Worm (Caenorhabditis elegans) whole organism, L3 larva: ENCODE measurements around the gene F21C10.9.

Experiments used
- R02D3.7 ChIP-seq: fragments of 150-350 bp; optimal IDR thresholded peaks from 2 replicates; lab custom pipeline; 2014; ENCODE audit warnings: missing biosample characterization, missing genetic modification characterization
- ama-1 ChIP-seq: fragments of 150-350 bp; optimal IDR thresholded peaks from 2 replicates; lab custom pipeline; 2018
- ceh-16 ChIP-seq: sonication (generic microtip); optimal IDR thresholded peaks from 2 replicates; lab custom pipeline; 2017; ENCODE audit warnings: missing biosample characterization, missing genetic modification characterization
- daf-12 ChIP-seq: fragments of 150-350 bp; optimal IDR thresholded peaks from 2 replicates; lab custom pipeline; 2014; ENCODE audit warnings: missing biosample characterization, missing genetic modification reagents, missing genetic modification characterization
- egl-5 ChIP-seq: fragments of 150-350 bp; optimal IDR thresholded peaks from 2 replicates; lab custom pipeline; 2017; ENCODE audit warnings: missing biosample characterization, missing genetic modification reagents, missing genetic modification characterization, inconsistent platforms
- fkh-10 ChIP-seq: sonication (generic microtip); optimal IDR thresholded peaks from 2 replicates; lab custom pipeline; 2017; ENCODE audit warnings: missing biosample characterization, missing genetic modification reagents, missing genetic modification characterization
- lsy-12 ChIP-seq: sonication (generic microtip); optimal IDR thresholded peaks from 2 replicates; lab custom pipeline; 2016; ENCODE audit warnings: mild to moderate bottlenecking, missing genetic modification characterization, missing compliant biosample characterization
- nhr-28 ChIP-seq: fragments of 150-350 bp; optimal IDR thresholded peaks from 2 replicates; lab custom pipeline; 2014; ENCODE audit warnings: missing biosample characterization, missing genetic modification characterization
- nhr-76 ChIP-seq: fragments of 150-350 bp; sonication (generic microtip); optimal IDR thresholded peaks from 5 replicates; lab custom pipeline; 2014; ENCODE audit warnings: missing biosample characterization, missing genetic modification characterization
- sea-2 ChIP-seq: fragments of 150-350 bp; sonication (generic microtip); optimal IDR thresholded peaks from 4 replicates; lab custom pipeline; 2014; ENCODE audit warnings: missing biosample characterization, missing genetic modification reagents, missing genetic modification characterization
- skn-1 ChIP-seq: fragments of 150-350 bp; optimal IDR thresholded peaks from 2 replicates; lab custom pipeline; 2014; ENCODE audit warnings: missing biosample characterization, missing genetic modification characterization
- unc-39 ChIP-seq: sonication (generic microtip); optimal IDR thresholded peaks from 4 replicates; lab custom pipeline; 2017; ENCODE audit warnings: missing biosample characterization, missing genetic modification characterization
- unc-62 ChIP-seq: fragments of 150-350 bp; sonication (generic microtip); optimal IDR thresholded peaks from 4 replicates; lab custom pipeline; 2014; ENCODE audit warnings: missing biosample characterization, missing genetic modification reagents, missing genetic modification characterization
- ztf-11 ChIP-seq: fragments of 150-350 bp; optimal IDR thresholded peaks from 2 replicates; lab custom pipeline; 2014; ENCODE audit warnings: missing biosample characterization, missing genetic modification characterization

ce11 chrV:9137618-9138017, 39.1 kb upstream of the F21C10.9 start, which contains the start of gene pitr-2:
- TF ChIP-seq lsy-12 (tag; lab: Kevin White, UChicago) (no peak), ama-1 (no peak), unc-39 (no peak), skn-1 (no peak), unc-62 (no peak), fkh-10 (GFP tag; lab: Kevin White, UChicago) (no peak), ceh-16 (tag; lab: Kevin White, UChicago) (no peak), daf-12 (tag; lab: Kevin White, UChicago) (no peak), ztf-11 (tag; lab: Kevin White, UChicago) (no peak), nhr-28 (tag; lab: Kevin White, UChicago) (no peak), R02D3.7 (tag; lab: Kevin White, UChicago) (no peak), egl-5 (tag; lab: Kevin White, UChicago) (no peak), sea-2 (GFP tag; lab: Kevin White, UChicago) (no peak), nhr-76 (no peak)
